Fruit fly (Drosophila melanogaster): ENCODE measurements around the gene CG12025.

DNA sequence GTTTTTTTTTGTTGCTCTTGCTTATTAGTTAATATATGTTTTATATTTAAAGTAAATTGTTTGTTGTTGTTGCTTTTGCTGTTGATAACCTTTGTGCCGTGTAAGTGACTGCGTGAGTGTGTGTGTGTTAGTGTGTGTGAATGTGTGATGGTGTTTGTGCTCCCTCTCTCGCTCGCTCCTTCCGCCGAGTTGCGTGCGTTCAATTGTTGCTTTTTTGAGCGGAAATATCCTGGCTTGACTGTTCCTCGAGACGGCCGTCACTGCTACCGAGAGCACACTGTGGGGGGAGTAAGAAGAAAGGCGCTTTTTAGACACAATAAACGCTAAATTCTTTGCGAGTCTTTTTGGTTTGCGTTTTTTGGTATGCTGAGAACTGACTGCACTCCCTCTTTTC, 3.8 kb upstream of the CG12025 start:
- no peak for TF ChIP-seq insv (optimal IDR thresholded peaks at IDR 0.05)
- TF ChIP-seq Myc (optimal IDR thresholded peaks at IDR 0.05): no peak

All from Kc167 (cell line).